Worm (Caenorhabditis elegans): Measurements from ENCODE around the gene C32D5.10.

Gene C32D5.10

DNA sequence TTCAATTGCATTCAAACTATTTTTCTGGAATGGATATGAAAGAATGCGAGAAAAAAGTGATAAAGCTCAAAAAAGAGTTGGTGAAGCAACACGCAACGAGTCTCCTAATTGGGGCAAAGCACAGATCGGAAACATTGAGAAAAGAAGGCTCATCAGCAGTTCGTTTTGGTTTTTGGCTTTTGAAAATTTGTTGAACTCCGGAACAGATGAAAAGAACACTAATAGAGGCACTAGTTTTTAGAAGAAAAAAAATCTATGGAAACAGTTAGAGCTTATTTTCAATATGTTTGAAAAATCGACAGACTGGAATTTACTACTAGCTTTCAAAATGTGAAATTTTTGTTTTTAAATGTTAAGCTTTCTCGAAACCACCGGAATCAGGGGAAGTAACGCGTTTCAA is 39.9 kb downstream of the C32D5.10 start:
- TF ChIP-seq K02D7.2 (tag; optimal IDR thresholded peaks at IDR 0.05) (no peak), ceh-31 (tag; optimal IDR thresholded peaks at IDR 0.05) (no peak), hlh-6 (tag; optimal IDR thresholded peaks at IDR 0.05) (no peak), hlh-30 (tag; optimal IDR thresholded peaks at IDR 0.05; ENCODE audit: insufficient read depth) (no peak), Y22D7AL.16 (tag; optimal IDR thresholded peaks at IDR 0.05) (no peak), syd-9 (tag; optimal IDR thresholded peaks at IDR 0.05) (no peak), zip-5 (tag; optimal IDR thresholded peaks at IDR 0.05) (no peak), pros-1 (tag; optimal IDR thresholded peaks at IDR 0.05) (no peak), rnt-1 (tag; optimal IDR thresholded peaks at IDR 0.05) (no peak), unc-55 (GFP tag; optimal IDR thresholded peaks at IDR 0.05) (no peak), pqm-1 (tag; optimal IDR thresholded peaks at IDR 0.05) (no peak), tbx-7 (tag; optimal IDR thresholded peaks at IDR 0.05) (no peak), elt-4 (tag; optimal IDR thresholded peaks at IDR 0.05) (no peak), ceh-30 (tag; optimal IDR thresholded peaks at IDR 0.05) (no peak), pax-1 (tag; optimal IDR thresholded peaks at IDR 0.05) (no peak), fkh-6 (tag; optimal IDR thresholded peaks at IDR 0.05) (no peak), ceh-14 (tag; optimal IDR thresholded peaks at IDR 0.05) (no peak), gmeb-2 (tag; optimal IDR thresholded peaks at IDR 0.05) (no peak)

DNA sequence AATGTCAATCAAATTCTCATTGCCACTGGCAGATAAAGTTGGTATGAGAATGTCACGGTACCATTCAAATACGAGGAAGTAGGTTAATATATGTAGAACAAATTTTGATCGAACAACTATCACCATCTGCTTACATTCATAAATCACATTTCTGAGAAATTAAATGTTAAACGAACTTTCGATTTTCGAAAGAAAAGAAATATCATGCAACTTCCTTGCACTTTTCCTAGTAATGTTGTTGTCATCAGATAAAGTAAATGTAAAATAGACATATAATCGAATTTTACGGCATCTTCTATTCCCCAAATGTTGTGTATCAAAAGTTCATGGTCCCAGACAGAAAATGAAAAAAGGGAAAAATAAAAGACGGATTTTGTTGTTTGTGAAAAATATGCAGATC is 40.3 kb downstream of the C32D5.10 start:
- no peak for TF ChIP-seq pag-3 (tag; optimal IDR thresholded peaks at IDR 0.05; ENCODE audit: borderline replicate concordance)
- TF ChIP-seq sox-4 (tag; optimal IDR thresholded peaks at IDR 0.05) = no peak
- no peak for TF ChIP-seq T23F11.4 (GFP tag; optimal IDR thresholded peaks at IDR 0.05)
- TF ChIP-seq ref-2 (tag; optimal IDR thresholded peaks at IDR 0.05) = no peak
- no peak for TF ChIP-seq ceh-9 (tag; optimal IDR thresholded peaks at IDR 0.05)
- no peak for TF ChIP-seq eyg-1 (tag; optimal IDR thresholded peaks at IDR 0.05)
- no peak for TF ChIP-seq ceh-48 (tag; optimal IDR thresholded peaks at IDR 0.05)
- TF ChIP-seq K09A11.1 (tag; optimal IDR thresholded peaks at IDR 0.05; ENCODE audit: insufficient read depth) = no peak
- no peak for TF ChIP-seq elt-4 (tag; optimal IDR thresholded peaks at IDR 0.05)
- no peak for TF ChIP-seq dve-1 (tag; optimal IDR thresholded peaks at IDR 0.05)

DNA sequence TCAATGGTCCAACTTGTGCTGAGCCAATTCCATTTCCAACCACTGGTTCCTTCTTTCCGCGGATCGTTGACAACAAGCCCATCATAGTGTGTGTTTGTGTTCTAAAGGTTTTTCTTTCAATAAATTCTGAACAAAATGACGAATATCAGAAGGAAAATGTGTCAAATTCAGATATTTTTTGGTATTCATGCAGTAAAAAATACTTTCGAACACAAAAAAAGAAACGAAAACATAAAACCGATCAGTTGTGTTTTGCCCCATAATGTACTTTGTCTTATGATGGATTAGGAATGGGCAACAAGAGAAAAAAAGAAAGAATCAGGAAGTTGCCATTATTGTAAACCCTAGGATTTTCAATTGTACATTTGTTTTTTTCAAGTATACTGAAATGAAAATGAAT is 42.6 kb downstream of the C32D5.10 start, which contains the start of gene glb-10:
glb-10 (minus strand) TSS at position 101 of the 400 bp plus-strand sequence.
- TF ChIP-seq K09A11.1 (tag; optimal IDR thresholded peaks at IDR 0.05; ENCODE audit: insufficient read depth) = no peak
- TF ChIP-seq elt-2 (tag; optimal IDR thresholded peaks at IDR 0.05) = no peak
- no peak for TF ChIP-seq sox-4 (tag; optimal IDR thresholded peaks at IDR 0.05)
- no peak for TF ChIP-seq ceh-6 (GFP tag; optimal IDR thresholded peaks at IDR 0.05)
- no peak for TF ChIP-seq madf-2 (tag; optimal IDR thresholded peaks at IDR 0.05)
- TF ChIP-seq ama-1 (optimal IDR thresholded peaks at IDR 0.05) = no peak
- no peak for TF ChIP-seq ceh-22 (tag; optimal IDR thresholded peaks at IDR 0.05)
- TF ChIP-seq hlh-8 (tag; optimal IDR thresholded peaks at IDR 0.05) = no peak
- TF ChIP-seq pax-1 (tag; optimal IDR thresholded peaks at IDR 0.05) = no peak
- TF ChIP-seq fkh-6 (tag; optimal IDR thresholded peaks at IDR 0.05) = no peak
- TF ChIP-seq pha-4 (tag; optimal IDR thresholded peaks at IDR 0.05) = no peak
- TF ChIP-seq lim-6 (tag; optimal IDR thresholded peaks at IDR 0.05) = no peak

DNA sequence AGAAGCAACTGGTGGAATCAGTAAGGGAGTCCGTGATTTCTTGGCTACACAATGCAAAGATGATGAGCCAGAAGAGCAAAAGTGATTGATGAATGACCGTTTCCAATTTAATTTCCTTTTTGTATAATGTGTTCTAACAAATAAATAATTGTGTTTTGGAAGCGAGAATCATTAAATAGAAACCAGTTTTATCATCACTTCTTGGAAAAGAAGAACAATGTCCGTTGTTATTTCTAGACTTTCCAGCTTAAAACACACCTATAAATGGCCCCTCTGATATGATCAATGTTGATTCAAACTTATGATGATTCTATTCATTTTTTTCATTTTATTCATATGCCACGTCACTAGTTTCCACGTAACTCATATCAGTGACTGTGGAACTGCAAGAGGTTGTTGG is 45.7 kb downstream of the C32D5.10 start, which contains the start of gene C29F5.8:
C29F5.8 (plus strand) TSS at position 301 of the 400 bp plus-strand sequence.
- TF ChIP-seq sdc-2 (tag; optimal IDR thresholded peaks at IDR 0.05) = no peak
- no peak for TF ChIP-seq hlh-6 (tag; optimal IDR thresholded peaks at IDR 0.05)
- no peak for TF ChIP-seq ahr-1 (tag; optimal IDR thresholded peaks at IDR 0.05)
- TF ChIP-seq lim-6 (tag; optimal IDR thresholded peaks at IDR 0.05) = no peak
- TF ChIP-seq pqm-1 (tag; optimal IDR thresholded peaks at IDR 0.05) = no peak
- no peak for TF ChIP-seq C38D4.7 (GFP tag; optimal IDR thresholded peaks at IDR 0.05)
- no peak for TF ChIP-seq K09A11.1 (tag; optimal IDR thresholded peaks at IDR 0.05; ENCODE audit: insufficient read depth)
- no peak for TF ChIP-seq fkh-6 (tag; optimal IDR thresholded peaks at IDR 0.05)
- TF ChIP-seq sox-2 (GFP tag; IDR thresholded peaks at IDR 0.05) = no peak
- TF ChIP-seq eyg-1 (tag; optimal IDR thresholded peaks at IDR 0.05) = no peak
- no peak for TF ChIP-seq madf-2 (tag; optimal IDR thresholded peaks at IDR 0.05)
- TF ChIP-seq ceh-14 (tag; optimal IDR thresholded peaks at IDR 0.05) = no peak
- TF ChIP-seq ttx-3 (tag; optimal IDR thresholded peaks at IDR 0.05) = no peak
- no peak for TF ChIP-seq tbx-2 (tag; optimal IDR thresholded peaks at IDR 0.05)
- TF ChIP-seq npax-4 (tag; optimal IDR thresholded peaks at IDR 0.05) = no peak
- no peak for TF ChIP-seq F13H6.1 (tag; optimal IDR thresholded peaks at IDR 0.05)
- TF ChIP-seq ceh-18 (tag; optimal IDR thresholded peaks at IDR 0.05) = no peak

Data from whole organism, late embryonic.